Worm (Caenorhabditis elegans): Measurements from ENCODE around the gene txt-4.

The txt-4 gene

DNA sequence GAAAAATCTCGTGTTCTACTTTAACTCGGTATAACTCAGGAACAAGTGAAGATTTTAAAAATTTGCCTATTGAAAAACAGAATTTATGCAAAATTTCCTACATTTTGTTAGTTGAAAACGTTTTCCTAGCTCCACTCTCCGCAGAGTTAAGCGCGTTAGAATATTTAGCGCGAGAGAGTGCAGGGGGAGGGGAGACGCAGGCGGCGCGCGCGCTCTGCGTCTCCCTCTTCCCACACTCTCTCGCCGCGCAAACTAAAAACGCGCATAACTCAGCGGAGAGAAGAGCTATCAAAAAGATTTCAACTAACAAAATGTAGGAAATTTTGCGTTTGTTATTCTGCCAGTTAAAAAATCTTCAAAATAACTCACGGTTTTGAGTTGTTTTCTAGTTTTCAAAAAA lies 38.2 kb upstream of the txt-4 start:
- no peak for TF ChIP-seq sptf-1 (tag; optimal IDR thresholded peaks at IDR 0.05)
- no peak for TF ChIP-seq nhr-28 (tag; optimal IDR thresholded peaks at IDR 0.05)

DNA sequence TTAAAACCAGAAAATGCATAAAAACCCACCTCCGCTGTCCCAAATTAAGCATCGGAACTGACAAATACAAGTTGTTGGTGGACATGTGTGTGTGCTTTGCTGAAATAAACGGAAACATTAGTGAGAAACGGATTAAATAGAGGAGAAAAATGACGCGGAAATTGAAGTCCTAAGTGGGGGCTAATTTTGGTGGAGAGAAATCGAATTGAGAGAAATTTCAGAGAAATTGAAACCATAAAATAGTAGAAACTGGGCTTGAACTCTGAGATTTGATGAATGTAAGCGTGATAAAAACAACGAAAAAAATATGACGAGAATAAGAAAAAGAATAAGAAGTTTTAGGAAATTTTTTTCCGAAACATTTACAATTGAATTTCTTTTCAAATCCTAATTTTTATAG lies 35.4 kb upstream of the txt-4 start, which contains the start of gene Y77E11A.12:
Gene Y77E11A.12, minus strand, starts transcription at position 101 of the 400 bp plus-strand sequence.
- TF ChIP-seq efl-1 (optimal IDR thresholded peaks at IDR 0.05) = no peak
- TF ChIP-seq efl-1 (GFP tag; optimal IDR thresholded peaks at IDR 0.05 in 1 of 2) = peak in 1 of 2 experiments; percentile 21
- no peak for TF ChIP-seq C34B4.2 (tag; optimal IDR thresholded peaks at IDR 0.05)
- no peak for TF ChIP-seq ces-1 (GFP tag; optimal IDR thresholded peaks at IDR 0.05)
- no peak for TF ChIP-seq nhr-76 (tag; optimal IDR thresholded peaks at IDR 0.05)
- TF ChIP-seq fos-1 (tag; optimal IDR thresholded peaks at IDR 0.05) = no peak
- TF ChIP-seq swsn-7 (tag; optimal IDR thresholded peaks at IDR 0.05) = no peak
- TF ChIP-seq ztf-4 (tag; optimal IDR thresholded peaks at IDR 0.05) = no peak
- TF ChIP-seq tbx-2 (tag; optimal IDR thresholded peaks at IDR 0.05) = no peak
- TF ChIP-seq sup-37 (GFP tag; optimal IDR thresholded peaks at IDR 0.05) = no peak
- TF ChIP-seq mep-1 (tag; optimal IDR thresholded peaks at IDR 0.05) = no peak
- TF ChIP-seq pax-3 (tag; optimal IDR thresholded peaks at IDR 0.05) = no peak
- no peak for TF ChIP-seq jun-1 (tag; optimal IDR thresholded peaks at IDR 0.05)
- TF ChIP-seq snu-23 (GFP tag; optimal IDR thresholded peaks at IDR 0.05) = no peak
- no peak for TF ChIP-seq ceh-88 (GFP tag; IDR thresholded peaks at IDR 0.05)
- TF ChIP-seq efl-3 (GFP tag; optimal IDR thresholded peaks at IDR 0.05) = no peak
- TF ChIP-seq nhr-20 (tag; optimal IDR thresholded peaks at IDR 0.05) = no peak
- TF ChIP-seq ceh-63 (GFP tag; optimal IDR thresholded peaks at IDR 0.05) = peak; percentile 31
- no peak for TF ChIP-seq rnt-1 (tag; optimal IDR thresholded peaks at IDR 0.05)
- peak; percentile 3 for TF ChIP-seq lin-14 (GFP tag; optimal IDR thresholded peaks at IDR 0.05)
- no peak for TF ChIP-seq snpc-4 (tag; optimal IDR thresholded peaks at IDR 0.05)

- no peak for TF ChIP-seq ceh-8 (GFP tag; optimal IDR thresholded peaks at IDR 0.05)
- no peak for TF ChIP-seq sup-37 (GFP tag; optimal IDR thresholded peaks at IDR 0.05)
- no peak for TF ChIP-seq aha-1 (tag; optimal IDR thresholded peaks at IDR 0.05)
Observed at ce11 chrIV:1478649-1479048, 31.7 kb upstream of the txt-4 start.

- TF ChIP-seq mep-1 (tag; optimal IDR thresholded peaks at IDR 0.05) (no peak), ets-5 (GFP tag; IDR thresholded peaks at IDR 0.05) (no peak), snu-23 (GFP tag; optimal IDR thresholded peaks at IDR 0.05) (no peak), efl-3 (GFP tag; optimal IDR thresholded peaks at IDR 0.05) (no peak), egl-27 (tag; optimal IDR thresholded peaks at IDR 0.05) (no peak), nhr-71 (tag; optimal IDR thresholded peaks at IDR 0.05) (peak; percentile 57), ceh-90 (tag; optimal IDR thresholded peaks at IDR 0.05) (no peak), ceh-82 (tag; optimal IDR thresholded peaks at IDR 0.05) (no peak), elt-2 (tag; optimal IDR thresholded peaks at IDR 0.05) (no peak), fkh-4 (tag; optimal IDR thresholded peaks at IDR 0.05; ENCODE audit: borderline replicate concordance) (no peak), irx-1 (tag; optimal IDR thresholded peaks at IDR 0.05) (no peak), efl-1 (optimal IDR thresholded peaks at IDR 0.05) (no peak), efl-1 (GFP tag; optimal IDR thresholded peaks at IDR 0.05 in 1 of 2) (no peak), zip-4 (GFP tag; optimal IDR thresholded peaks at IDR 0.05) (no peak), xbp-1 (tag; optimal IDR thresholded peaks at IDR 0.05) (no peak), dsc-1 (tag; optimal IDR thresholded peaks at IDR 0.05) (no peak), nhr-47 (tag; optimal IDR thresholded peaks at IDR 0.05) (peak; percentile 37), pqm-1 (tag; optimal IDR thresholded peaks at IDR 0.05) (no peak), lin-14 (GFP tag; optimal IDR thresholded peaks at IDR 0.05) (peak; percentile 61), nhr-20 (tag; optimal IDR thresholded peaks at IDR 0.05) (no peak), C04F5.9 (tag; optimal IDR thresholded peaks at IDR 0.05) (no peak), nhr-77 (tag; optimal IDR thresholded peaks at IDR 0.05) (no peak), ama-1 (optimal IDR thresholded peaks at IDR 0.05) (no peak), fkh-8 (tag; optimal IDR thresholded peaks at IDR 0.05) (peak; percentile 17), rnt-1 (tag; optimal IDR thresholded peaks at IDR 0.05) (no peak), dpl-1 (GFP tag; optimal IDR thresholded peaks at IDR 0.05) (no peak), jun-1 (tag; optimal IDR thresholded peaks at IDR 0.05) (no peak), blmp-1 (tag; optimal IDR thresholded peaks at IDR 0.05) (no peak), unc-130 (tag; optimal IDR thresholded peaks at IDR 0.05) (no peak), nhr-85 (tag) (no peak), Y116A8C.19 (tag; optimal IDR thresholded peaks at IDR 0.05; ENCODE audit: borderline replicate concordance) (no peak), isw-1 (GFP tag; IDR thresholded peaks at IDR 0.05) (no peak)
Observed at ce11 chrIV:1484968-1485474, 25.3 kb upstream of the txt-4 start, which contains the start of gene Y77E11A.16. Gene Y77E11A.16 (plus strand): TSS chrIV:1485424.
